Worm (Caenorhabditis elegans) whole organism, mixed stage, embryonic: ENCODE data around the gene R07A4.4.

Source experiments
- blmp-1 ChIP-seq: fragments of 150-350 bp; optimal IDR thresholded peaks from 2 replicates; lab custom pipeline; 2014; ENCODE audit warnings: missing biosample characterization, missing genetic modification characterization
- ceh-39 ChIP-seq: fragments of 150-350 bp; optimal IDR thresholded peaks from 2 replicates; lab custom pipeline; 2014; ENCODE audit warnings: missing biosample characterization, missing genetic modification characterization
- mab-5 ChIP-seq: fragments of 150-350 bp; optimal IDR thresholded peaks from 2 replicates; lab custom pipeline; 2014; ENCODE audit warnings: missing biosample characterization, missing genetic modification characterization
- nhr-12 ChIP-seq: fragments of 150-350 bp; optimal IDR thresholded peaks from 2 replicates; lab custom pipeline; 2014; ENCODE audit warnings: missing biosample characterization, missing genetic modification characterization
- nhr-28 ChIP-seq: fragments of 150-350 bp; optimal IDR thresholded peaks from 2 replicates; lab custom pipeline; 2014; ENCODE audit warnings: missing biosample characterization, missing genetic modification characterization
- tbx-8 ChIP-seq: fragments of 200-800 bp; sonication (Bioruptor generic); optimal IDR thresholded peaks from 2 replicates; lab custom pipeline; 2018; ENCODE audit warnings: mild to moderate bottlenecking, missing genetic modification characterization, moderate library complexity, missing compliant biosample characterization
- unc-62 ChIP-seq: fragments of 150-350 bp; optimal IDR thresholded peaks from 2 replicates; lab custom pipeline; 2014; ENCODE audit warnings: missing biosample characterization, missing genetic modification reagents, missing genetic modification characterization
- ztf-11 ChIP-seq: fragments of 150-350 bp; optimal IDR thresholded peaks from 2 replicates; lab custom pipeline; 2014; ENCODE audit warnings: missing biosample characterization, missing genetic modification characterization

DNA sequence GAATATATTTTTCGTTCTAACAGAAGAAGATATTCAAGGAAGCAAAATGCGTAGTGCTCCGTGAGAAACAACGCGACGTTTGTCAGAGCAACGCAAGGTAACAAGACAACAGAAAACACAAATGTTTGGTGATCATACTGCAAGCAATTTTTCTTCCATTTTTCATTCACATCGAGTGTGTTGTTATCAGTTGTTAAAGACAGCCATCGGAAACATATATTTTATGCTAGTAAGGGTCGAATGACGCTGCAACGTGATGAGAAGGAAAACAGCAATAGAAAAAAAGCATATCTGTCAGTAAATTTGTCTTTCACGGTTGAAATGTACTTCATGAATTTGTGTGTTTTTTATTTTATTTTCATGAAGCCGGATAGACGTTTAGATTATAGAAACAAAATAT, 9.4 kb downstream of the R07A4.4 start:
- TF ChIP-seq nhr-12 (tag; lab: Kevin White, UChicago) = no peak
- TF ChIP-seq tbx-8 (GFP tag; lab: Kevin White, UChicago) = no peak
- no peak for TF ChIP-seq mab-5 (tag; lab: Kevin White, UChicago)
- no peak for TF ChIP-seq unc-62
- no peak for TF ChIP-seq nhr-28 (tag; lab: Kevin White, UChicago)
- TF ChIP-seq blmp-1 (tag; lab: Kevin White, UChicago) = no peak
- no peak for TF ChIP-seq ztf-11
- no peak for TF ChIP-seq ceh-39 (tag; lab: Kevin White, UChicago)
